Worm (Caenorhabditis elegans): ENCODE measurements around the gene T04C12.1.
A peak's percentile ranks its signal among the peaks of the same experiment; 100 is the strongest.

DNA sequence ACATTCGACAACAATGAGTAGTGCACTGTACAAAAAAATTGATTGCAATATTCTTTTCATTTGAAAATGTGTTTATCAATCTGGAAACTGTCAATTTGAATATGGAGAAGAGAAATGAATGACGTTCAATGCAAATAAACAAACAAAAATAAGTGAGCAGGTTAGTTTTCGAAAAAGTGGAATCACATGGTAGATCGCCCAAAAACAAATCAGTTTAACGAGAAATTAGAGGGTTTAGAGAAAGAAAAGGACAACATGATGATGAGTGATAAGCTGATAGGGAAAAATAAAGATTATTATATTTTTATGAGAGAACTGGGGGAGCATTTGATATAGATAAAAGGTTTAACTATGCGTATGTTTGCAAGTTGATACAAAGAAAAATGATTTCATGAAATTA is 10.2 kb upstream of the T04C12.1 start, which contains the start of gene T04C12.8:
- TF ChIP-seq him-1 (tag; optimal IDR thresholded peaks at IDR 0.05) (no peak), W03F9.2 (tag; optimal IDR thresholded peaks at IDR 0.05) (peak; percentile 51), dao-5 (tag; optimal IDR thresholded peaks at IDR 0.05) (no peak)
